Worm (Caenorhabditis elegans) whole organism, late embryonic: ENCODE results near the gene dyf-3.
"Not testable (repeated sequence)": the region's sequence is repeated elsewhere in the genome, so short reads cannot be mapped to it uniquely, and the experiment has no call there.

ENCODE experiments used
- C08G9.2 ChIP-seq: sonication (generic microtip); optimal IDR thresholded peaks from 2 replicates; lab custom pipeline; 2016; ENCODE audit warnings: mild to moderate bottlenecking, missing genetic modification characterization, moderate library complexity, missing compliant biosample characterization
- F13H6.1 ChIP-seq: sonication (generic microtip); optimal IDR thresholded peaks from 2 replicates; lab custom pipeline; 2016; ENCODE audit warnings: missing genetic modification characterization, missing compliant biosample characterization
- K09A11.1 ChIP-seq: sonication (generic microtip); optimal IDR thresholded peaks from 2 replicates; lab custom pipeline; 2017; ENCODE audit warnings: antibody characterized with exemption, mild to moderate bottlenecking, missing genetic modification characterization, missing compliant biosample characterization; ENCODE audit not compliant: insufficient read depth
- T23F11.4 ChIP-seq: fragments of 200-800 bp; sonication (Bioruptor generic); optimal IDR thresholded peaks from 2 replicates; lab custom pipeline; 2018; ENCODE audit warnings: mild to moderate bottlenecking, missing genetic modification characterization, missing compliant biosample characterization
- ahr-1 ChIP-seq: sonication (generic microtip); optimal IDR thresholded peaks from 2 replicates; lab custom pipeline; 2016; ENCODE audit warnings: missing genetic modification characterization, missing compliant biosample characterization
- ceh-14 ChIP-seq: sonication (generic microtip); optimal IDR thresholded peaks from 2 replicates; lab custom pipeline; 2016; ENCODE audit warnings: missing genotype, missing genetic modification characterization, missing compliant biosample characterization
- ceh-2 ChIP-seq: sonication (generic microtip); optimal IDR thresholded peaks from 2 replicates; lab custom pipeline; 2016; ENCODE audit warnings: missing genotype, missing genetic modification characterization, missing compliant biosample characterization
- ceh-31 ChIP-seq: sonication (generic microtip); optimal IDR thresholded peaks from 2 replicates; lab custom pipeline; 2016; ENCODE audit warnings: missing genetic modification characterization, missing compliant biosample characterization
- ceh-45 ChIP-seq: fragments of 200-800 bp; sonication (Bioruptor generic); IDR thresholded peaks from 2 replicates; pipeline ENCODE4 v1.3.6; 2022; ENCODE audit warnings: missing genetic modification reagents, missing genetic modification characterization, missing compliant biosample characterization
- ceh-48 ChIP-seq: sonication (generic microtip); optimal IDR thresholded peaks from 2 replicates; lab custom pipeline; 2016; ENCODE audit warnings: missing genetic modification characterization, inconsistent platforms, missing compliant biosample characterization
- ceh-9 ChIP-seq: sonication (generic microtip); optimal IDR thresholded peaks from 2 replicates; lab custom pipeline; 2016; ENCODE audit warnings: mild to moderate bottlenecking, missing genetic modification characterization, inconsistent platforms, missing compliant biosample characterization
- che-1 ChIP-seq: sonication (generic microtip); optimal IDR thresholded peaks from 2 replicates; lab custom pipeline; 2016; ENCODE audit warnings: mild to moderate bottlenecking, missing genetic modification characterization, missing compliant biosample characterization
- dmd-4 ChIP-seq: sonication (generic microtip); optimal IDR thresholded peaks from 2 replicates; lab custom pipeline; 2016; ENCODE audit warnings: borderline replicate concordance, missing genetic modification characterization, missing compliant biosample characterization
- elt-2 ChIP-seq: sonication (generic microtip); optimal IDR thresholded peaks from 2 replicates; lab custom pipeline; 2016; ENCODE audit warnings: missing genetic modification reagents, missing genetic modification characterization, missing compliant biosample characterization
- elt-4 ChIP-seq: sonication (generic microtip); optimal IDR thresholded peaks from 2 replicates; lab custom pipeline; 2016; ENCODE audit warnings: missing genetic modification characterization, missing compliant biosample characterization
- eyg-1 ChIP-seq: sonication (generic microtip); optimal IDR thresholded peaks from 2 replicates; lab custom pipeline; 2016; ENCODE audit warnings: missing genotype, missing genetic modification characterization, missing compliant biosample characterization
- hlh-13 ChIP-seq: fragments of 200-800 bp; sonication (Bioruptor generic); optimal IDR thresholded peaks from 2 replicates; lab custom pipeline; 2018; ENCODE audit warnings: mild to moderate bottlenecking, missing genetic modification characterization, missing compliant biosample characterization
- hlh-6 ChIP-seq: sonication (generic microtip); optimal IDR thresholded peaks from 2 replicates; lab custom pipeline; 2016; ENCODE audit warnings: missing genotype, missing genetic modification characterization, missing compliant biosample characterization
- hlh-8 ChIP-seq: sonication (generic microtip); optimal IDR thresholded peaks from 2 replicates; lab custom pipeline; 2016; ENCODE audit warnings: missing genotype, missing genetic modification characterization, missing compliant biosample characterization
- nhr-11 ChIP-seq: fragments of 150-350 bp; optimal IDR thresholded peaks from 2 replicates; lab custom pipeline; 2014; ENCODE audit warnings: missing biosample characterization, missing genetic modification characterization
- nhr-232 ChIP-seq: sonication (generic microtip); optimal IDR thresholded peaks from 2 replicates; lab custom pipeline; 2016; ENCODE audit warnings: missing genetic modification characterization, missing compliant biosample characterization
- npax-4 ChIP-seq: sonication (generic microtip); optimal IDR thresholded peaks from 2 replicates; lab custom pipeline; 2016; ENCODE audit warnings: missing genetic modification characterization, missing compliant biosample characterization
- pag-3 ChIP-seq: sonication (generic microtip); optimal IDR thresholded peaks from 2 replicates; lab custom pipeline; 2016; ENCODE audit warnings: missing compliant biosample characterization, missing genetic modification characterization, borderline replicate concordance
- pax-1 ChIP-seq: fragments of 150-350 bp; optimal IDR thresholded peaks from 2 replicates; lab custom pipeline; 2014; ENCODE audit warnings: missing biosample characterization, missing genetic modification characterization
- pha-2 ChIP-seq: sonication (generic microtip); optimal IDR thresholded peaks from 2 replicates; lab custom pipeline; 2017; ENCODE audit warnings: mild to moderate bottlenecking, missing genetic modification characterization, missing compliant biosample characterization
- pqm-1 ChIP-seq: sonication (generic microtip); optimal IDR thresholded peaks from 2 replicates; lab custom pipeline; 2016; ENCODE audit warnings: missing genetic modification characterization, missing compliant biosample characterization
- rnt-1 ChIP-seq: sonication (generic microtip); optimal IDR thresholded peaks from 2 replicates; lab custom pipeline; 2016; ENCODE audit warnings: missing genetic modification characterization, missing compliant biosample characterization
- sox-4 ChIP-seq: sonication (generic microtip); optimal IDR thresholded peaks from 2 replicates; lab custom pipeline; 2017; ENCODE audit warnings: mild to moderate bottlenecking, missing genetic modification characterization, inconsistent platforms, missing compliant biosample characterization
- syd-9 ChIP-seq: sonication (generic microtip); optimal IDR thresholded peaks from 2 replicates; lab custom pipeline; 2016; ENCODE audit warnings: mild to moderate bottlenecking, missing genetic modification characterization, moderate library complexity, missing compliant biosample characterization
- tbx-7 ChIP-seq: sonication (generic microtip); optimal IDR thresholded peaks from 2 replicates; lab custom pipeline; 2016; ENCODE audit warnings: missing genotype, missing genetic modification characterization, missing compliant biosample characterization
- unc-55 ChIP-seq: sonication (generic microtip); optimal IDR thresholded peaks from 2 replicates; lab custom pipeline; 2017; ENCODE audit warnings: missing biosample characterization, missing genetic modification reagents, missing genetic modification characterization
- unc-86 ChIP-seq: sonication (generic microtip); optimal IDR thresholded peaks from 2 replicates; lab custom pipeline; 2016; ENCODE audit warnings: missing genetic modification characterization, missing compliant biosample characterization

Gene dyf-3

ce11 chrIV:3415383-3415782, 16.4 kb upstream of the dyf-3 start, which contains the start of gene lgc-9:
Gene lgc-9 (plus strand): TSS chrIV:3415683.
- TF ChIP-seq pqm-1 (tag; lab: Kevin White, UChicago): no peak
- TF ChIP-seq pax-1 (tag; lab: Kevin White, UChicago): no peak
- no peak for TF ChIP-seq ceh-14 (tag; lab: Kevin White, UChicago)
- no peak for TF ChIP-seq eyg-1 (tag; lab: Kevin White, UChicago)
- no peak for TF ChIP-seq K09A11.1 (tag; lab: Kevin White, UChicago)
- no peak for TF ChIP-seq nhr-11

ce11 chrIV:3400941-3401340, 1.9 kb upstream of the dyf-3 start:
- no peak for TF ChIP-seq hlh-8 (tag; lab: Kevin White, UChicago)
- peak; percentile 72 for TF ChIP-seq elt-2

- TF ChIP-seq elt-4 (tag; lab: Kevin White, UChicago) (no peak), dmd-4 (tag; lab: Kevin White, UChicago) (no peak), ceh-45 (GFP tag; lab: Robert Waterston, UW) (no peak), syd-9 (no peak), T23F11.4 (GFP tag; lab: Kevin White, UChicago) (no peak), ahr-1 (tag; lab: Kevin White, UChicago) (no peak)
These were observed 953 bp downstream of the dyf-3 start for ce11 chrIV:3398078-3398477.

- no peak for TF ChIP-seq tbx-7
- no peak for TF ChIP-seq hlh-13
- TF ChIP-seq ceh-2 (tag; lab: Kevin White, UChicago): no peak
- TF ChIP-seq ceh-48 (tag; lab: Kevin White, UChicago): no peak
- TF ChIP-seq C08G9.2: no peak
- no peak for TF ChIP-seq hlh-6 (tag; lab: Kevin White, UChicago)
- no peak for TF ChIP-seq nhr-232 (tag; lab: Kevin White, UChicago)
- TF ChIP-seq dmd-4 (tag; lab: Kevin White, UChicago): no peak
- TF ChIP-seq ceh-14 (tag; lab: Kevin White, UChicago): no peak
- no peak for TF ChIP-seq elt-2
- no peak for TF ChIP-seq ceh-9 (tag; lab: Kevin White, UChicago)
- no peak for TF ChIP-seq rnt-1
- TF ChIP-seq npax-4 (tag; lab: Kevin White, UChicago): no peak
- TF ChIP-seq F13H6.1: no peak
- no peak for TF ChIP-seq unc-86
- TF ChIP-seq ceh-31: no peak
These were observed 3.5 kb downstream of the dyf-3 start, which contains the start of gene C04C3.14 for ce11 chrIV:3395581-3395980. Gene C04C3.14 (plus strand): TSS chrIV:3395881.

- TF ChIP-seq pag-3 (tag; lab: Kevin White, UChicago); unc-55 (GFP tag; lab: Kevin White, UChicago); ceh-48 (tag; lab: Kevin White, UChicago): not testable (repeated sequence)
- TF ChIP-seq, all 69 proteins: peak for 0; not testable (repeated sequence) for 69
These were observed 5.0 kb downstream of the dyf-3 start, which contains the start of gene C04C3.4 for ce11 chrIV:3394066-3394465. Gene C04C3.4 (plus strand): TSS chrIV:3394366.

- TF ChIP-seq che-1, pha-2, sox-4 (tag; lab: Kevin White, UChicago): not testable (repeated sequence)
These were observed 9.0 kb downstream of the dyf-3 start, which contains the start of gene B0546.5 for ce11 chrIV:3389999-3390398. Gene B0546.5 (minus strand): TSS chrIV:3390099.
